Worm (Caenorhabditis elegans): ENCODE measurements around the gene otub-1.

DNA sequence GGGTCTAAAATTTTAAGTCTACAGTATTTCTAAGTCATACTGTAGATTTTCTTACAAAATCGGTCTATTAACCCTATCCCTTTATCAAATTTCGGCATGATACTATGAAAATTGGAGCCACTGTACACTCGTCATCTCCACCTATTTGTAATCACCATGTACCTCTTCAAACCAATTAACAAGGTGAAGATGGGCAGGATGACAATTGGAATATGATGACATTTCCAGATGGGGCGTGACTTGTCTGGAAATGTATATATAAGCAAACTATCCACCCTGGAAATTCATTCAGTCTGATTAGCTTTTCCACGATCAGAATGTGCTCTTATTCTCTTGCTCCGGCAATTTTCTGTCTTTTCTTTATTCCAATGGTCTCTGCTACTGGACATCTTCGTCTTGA is 43.2 kb downstream of the otub-1 start, which contains the start of gene Y75B12A.2:
- TF ChIP-seq aly-1 (tag; optimal IDR thresholded peaks at IDR 0.05) (no peak), ama-1 (optimal IDR thresholded peaks at IDR 0.05) (no peak), flt-1 (GFP tag; IDR thresholded peaks at IDR 0.05) (no peak), pes-1 (GFP tag; IDR thresholded peaks at IDR 0.05) (no peak)

All from whole organism, early embryonic.